Fruit fly (Drosophila melanogaster): ENCODE measurements around the gene CG42834.

CG42834 gene

DNA sequence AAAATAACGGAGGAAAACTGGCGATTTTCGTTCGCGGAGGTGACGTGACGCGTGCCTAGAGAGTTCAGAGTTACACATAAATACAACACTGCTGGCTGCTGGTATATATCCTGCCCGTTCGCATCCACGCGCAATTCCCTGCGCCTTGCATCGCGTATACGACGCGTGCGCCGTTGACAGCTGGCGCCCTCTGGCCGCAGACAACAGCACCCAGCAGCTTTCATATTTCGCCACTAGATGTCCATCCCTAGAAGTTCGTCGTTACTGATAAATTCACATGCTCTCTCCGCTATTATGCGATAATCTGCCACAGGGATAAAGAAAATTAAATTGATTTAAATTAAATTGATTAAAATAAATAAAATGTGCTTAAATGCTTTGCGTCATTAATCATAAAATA lies 16.1 kb upstream of the CG42834 start, which contains the start of gene Sur-8 (continued):
- TF ChIP-seq PHDP (tag; optimal IDR thresholded peaks at IDR 0.05) (peak; percentile 55), Nf-YA (GFP tag; IDR thresholded peaks at IDR 0.05) (no peak), danr (GFP tag; IDR thresholded peaks at IDR 0.05) (no peak), maf-S (GFP tag; optimal IDR thresholded peaks at IDR 0.05) (peak; percentile 39), sqz (GFP tag; optimal IDR thresholded peaks at IDR 0.05) (no peak), CG32767 (GFP tag; IDR thresholded peaks at IDR 0.05) (no peak), Bgb (GFP tag; IDR thresholded peaks at IDR 0.05; ENCODE audit: partially characterized antibody) (peak; percentile 46; the same call in 1 of the 2 replicates), HmgZ (tag; optimal IDR thresholded peaks at IDR 0.05) (peak; percentile 62), Ets65A (GFP tag) (peak; percentile 92), lbe (GFP tag; optimal IDR thresholded peaks at IDR 0.05) (no peak), CG5953 (GFP tag; IDR thresholded peaks at IDR 0.05) (peak; percentile 81), CG11723 (GFP tag; optimal IDR thresholded peaks at IDR 0.05) (peak; percentile 67), CG31388 (GFP tag; optimal IDR thresholded peaks at IDR 0.05) (no peak), ssp (GFP tag; IDR thresholded peaks at IDR 0.05) (peak; percentile 53; the same call in 1 of the 2 replicates), rib (GFP tag; IDR thresholded peaks at IDR 0.05) (peak; percentile 40; the same call in 1 of the 2 replicates), Dref (GFP tag; IDR thresholded peaks at IDR 0.05) (peak; percentile 31), CG16779 (GFP tag; IDR thresholded peaks at IDR 0.05) (peak; percentile 82), bcd (GFP tag; optimal IDR thresholded peaks at IDR 0.05) (peak; percentile 60), CG13123 (GFP tag; optimal IDR thresholded peaks at IDR 0.05) (peak; percentile 38), odd (GFP tag; optimal IDR thresholded peaks at IDR 0.05) (peak; percentile 12), psq (GFP tag; optimal IDR thresholded peaks at IDR 0.05) (no peak), Jarid2 (GFP tag; optimal IDR thresholded peaks at IDR 0.05) (peak; percentile 26), grn (GFP tag; optimal IDR thresholded peaks at IDR 0.05) (peak; percentile 8), CG5180 (GFP tag; optimal IDR thresholded peaks at IDR 0.05) (no peak), CG5245 (GFP tag; optimal IDR thresholded peaks at IDR 0.05) (peak; percentile 79), CG34422 (GFP tag; IDR thresholded peaks at IDR 0.05) (peak; percentile 58; the same call in 2 of the 3 replicates), ewg (GFP tag; optimal IDR thresholded peaks at IDR 0.05) (peak; percentile 99), CG9609 (GFP tag; optimal IDR thresholded peaks at IDR 0.05) (peak; percentile 51), CG6254 (GFP tag; optimal IDR thresholded peaks at IDR 0.05) (no peak), YL-1 (GFP tag; optimal IDR thresholded peaks at IDR 0.05) (peak; percentile 2), CG17912 (GFP tag; optimal IDR thresholded peaks at IDR 0.05) (peak; percentile 61), lilli (GFP tag; optimal IDR thresholded peaks at IDR 0.05) (peak; percentile 65), unpg (GFP tag; optimal IDR thresholded peaks at IDR 0.05) (no peak), CG9727 (GFP tag; optimal IDR thresholded peaks at IDR 0.05) (peak; percentile 33), esg (GFP tag; conservative IDR thresholded peaks at IDR 0.05) (peak; percentile 32; the same call in 1 of the 2 replicates), trem (tag; optimal IDR thresholded peaks at IDR 0.05) (no peak), Mes4 (GFP tag; optimal IDR thresholded peaks at IDR 0.05) (peak; percentile 36), CrebB (tag; optimal IDR thresholded peaks at IDR 0.05) (no peak), CG12071 (GFP tag; optimal IDR thresholded peaks at IDR 0.05) (peak; percentile 48), CG3995 (GFP tag; optimal IDR thresholded peaks at IDR 0.05) (peak; percentile 35), ERR (GFP tag; optimal IDR thresholded peaks at IDR 0.05) (no peak), schlank (tag; optimal IDR thresholded peaks at IDR 0.05) (no peak), CG4854 (GFP tag; optimal IDR thresholded peaks at IDR 0.05) (peak; percentile 36), CG4424 (GFP tag; optimal IDR thresholded peaks at IDR 0.05) (peak; percentile 58), CG11504 (tag; optimal IDR thresholded peaks at IDR 0.05) (peak; percentile 70), Oli (tag; optimal IDR thresholded peaks at IDR 0.05) (peak; percentile 28), CG16863 (GFP tag; optimal IDR thresholded peaks at IDR 0.05) (peak; percentile 65), CG32532 (GFP tag; IDR thresholded peaks at IDR 0.05) (peak; percentile 95), tio (GFP tag; optimal IDR thresholded peaks at IDR 0.05) (peak; percentile 17), D (optimal IDR thresholded peaks at IDR 0.05) (no peak), D (GFP tag; optimal IDR thresholded peaks at IDR 0.05) (peak; percentile 45), CG8944 (GFP tag; optimal IDR thresholded peaks at IDR 0.05) (peak; percentile 69)
